Fruit fly (Drosophila melanogaster): ENCODE measurements around the gene CG7368.
A peak's percentile ranks its signal among the peaks of the same experiment; 100 is the strongest.

Gene CG7368

DNA sequence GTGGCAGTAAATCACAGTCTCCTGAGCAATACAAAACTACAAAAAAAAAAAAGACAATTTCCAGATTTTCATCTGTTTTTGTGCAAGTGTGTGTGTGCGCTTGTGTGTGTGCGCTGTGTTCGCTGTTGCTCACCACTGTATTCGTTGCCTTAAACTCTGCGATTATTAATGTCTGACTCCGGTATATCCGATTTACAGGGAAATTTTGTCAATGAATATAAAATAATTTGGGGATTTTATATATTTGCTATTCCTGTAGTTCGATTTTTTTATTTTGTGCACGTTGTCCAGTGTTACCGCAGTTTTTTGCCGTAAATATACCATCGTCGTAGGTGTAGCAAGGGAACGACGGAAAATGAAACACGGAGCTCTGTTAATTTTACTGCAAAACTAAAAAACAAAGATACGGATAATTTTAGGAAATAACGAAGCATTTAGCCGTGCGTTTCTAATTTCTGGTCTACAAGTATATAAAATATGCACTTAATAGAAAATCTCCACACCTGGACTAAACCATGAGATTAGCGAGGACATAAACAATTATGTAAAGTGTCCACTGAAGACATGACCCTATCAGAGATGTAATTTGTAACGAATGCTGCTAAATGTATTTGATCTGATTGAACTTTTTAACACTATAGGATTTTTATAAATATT lies 12.3 kb downstream of the CG7368 start, which contains the start of gene Duba (continued):
- TF ChIP-seq CG13287 (GFP tag; IDR thresholded peaks at IDR 0.05; ENCODE audit: partially characterized antibody) (peak; percentile 15; the same call in 1 of the 2 replicates), pan (optimal IDR thresholded peaks at IDR 0.05) (no peak), pan (GFP tag; optimal IDR thresholded peaks at IDR 0.05 in 1 of 2, IDR thresholded peaks at IDR 0.05 in 1 of 2) (no peak), Max (GFP tag; optimal IDR thresholded peaks at IDR 0.05) (no peak), CG12744 (GFP tag; optimal IDR thresholded peaks at IDR 0.05) (no peak), CG7357 (GFP tag; IDR thresholded peaks at IDR 0.05) (peak; percentile 84), CG9797 (GFP tag; optimal IDR thresholded peaks at IDR 0.05) (peak; percentile 55), Pdp1 (GFP tag; optimal IDR thresholded peaks at IDR 0.05) (peak in 1 of 2 experiments; percentile 72), CG13424 (tag; optimal IDR thresholded peaks at IDR 0.05) (no peak), CG16815 (GFP tag; optimal IDR thresholded peaks at IDR 0.05) (no peak), CG5245 (GFP tag; optimal IDR thresholded peaks at IDR 0.05) (no peak), zf30C (GFP tag; optimal IDR thresholded peaks at IDR 0.05) (no peak), Xbp1 (GFP tag; optimal IDR thresholded peaks at IDR 0.05) (peak; percentile 24), ERR (GFP tag; optimal IDR thresholded peaks at IDR 0.05) (no peak), CG4617 (GFP tag; optimal IDR thresholded peaks at IDR 0.05; ENCODE audit: borderline replicate concordance) (peak; percentile 97), Dref (GFP tag; IDR thresholded peaks at IDR 0.05) (no peak), GATAe (GFP tag; conservative IDR thresholded peaks at IDR 0.05) (no peak), Dip3 (GFP tag; optimal IDR thresholded peaks at IDR 0.05) (no peak), CkIIα-i1 (GFP tag; IDR thresholded peaks at IDR 0.05) (no peak), CG31224 (GFP tag; IDR thresholded peaks at IDR 0.05) (no peak), Vsx1 (GFP tag; optimal IDR thresholded peaks at IDR 0.05) (no peak), Atf3 (GFP tag; optimal IDR thresholded peaks at IDR 0.05) (no peak), unc-4 (GFP tag; IDR thresholded peaks at IDR 0.05; ENCODE audit: partially characterized antibody) (no peak), ro (GFP tag; IDR thresholded peaks at IDR 0.05) (no peak), gce (GFP tag; IDR thresholded peaks at IDR 0.05) (no peak), CG2712 (tag; optimal IDR thresholded peaks at IDR 0.05) (peak; percentile 43), wek (GFP tag; optimal IDR thresholded peaks at IDR 0.05) (no peak), peb (GFP tag; IDR thresholded peaks at IDR 0.05) (no peak), HmgZ (tag; optimal IDR thresholded peaks at IDR 0.05) (no peak), Ets97D (GFP tag; optimal IDR thresholded peaks at IDR 0.05) (peak; percentile 36), CG30020 (tag; optimal IDR thresholded peaks at IDR 0.05) (peak; percentile 95), Hand (GFP tag; optimal IDR thresholded peaks at IDR 0.05) (no peak), phol (tag; optimal IDR thresholded peaks at IDR 0.05) (peak; percentile 47), CG12071 (GFP tag; optimal IDR thresholded peaks at IDR 0.05) (no peak), repo (GFP tag; optimal IDR thresholded peaks at IDR 0.05) (no peak), CG13296 (GFP tag; optimal IDR thresholded peaks at IDR 0.05) (no peak), CG12104 (GFP tag; optimal IDR thresholded peaks at IDR 0.05) (no peak), Fer2 (tag; optimal IDR thresholded peaks at IDR 0.05) (no peak), CG12391 (tag; optimal IDR thresholded peaks at IDR 0.05) (no peak), CG15601 (tag; optimal IDR thresholded peaks at IDR 0.05) (no peak), mam (GFP tag; optimal IDR thresholded peaks at IDR 0.05) (no peak), CG12659 (GFP tag; optimal IDR thresholded peaks at IDR 0.05) (peak; percentile 39), ken (GFP tag; IDR thresholded peaks at IDR 0.05) (no peak), Med (GFP tag) (peak; percentile 71), MESR4 (GFP tag; optimal IDR thresholded peaks at IDR 0.05) (peak; percentile 83), trem (tag; optimal IDR thresholded peaks at IDR 0.05) (peak; percentile 42), grn (GFP tag; optimal IDR thresholded peaks at IDR 0.05) (no peak), Gug (GFP tag; IDR thresholded peaks at IDR 0.05) (peak; percentile 14; the same call in 1 of the 4 replicates), CG6813 (GFP tag; optimal IDR thresholded peaks at IDR 0.05) (no peak), MTF-1 (GFP tag; optimal IDR thresholded peaks at IDR 0.05; ENCODE audit: borderline replicate concordance) (no peak)

Data from whole organism, embryonic.